Worm (Caenorhabditis elegans): Measurements from ENCODE around the gene srx-87.

Gene srx-87

DNA sequence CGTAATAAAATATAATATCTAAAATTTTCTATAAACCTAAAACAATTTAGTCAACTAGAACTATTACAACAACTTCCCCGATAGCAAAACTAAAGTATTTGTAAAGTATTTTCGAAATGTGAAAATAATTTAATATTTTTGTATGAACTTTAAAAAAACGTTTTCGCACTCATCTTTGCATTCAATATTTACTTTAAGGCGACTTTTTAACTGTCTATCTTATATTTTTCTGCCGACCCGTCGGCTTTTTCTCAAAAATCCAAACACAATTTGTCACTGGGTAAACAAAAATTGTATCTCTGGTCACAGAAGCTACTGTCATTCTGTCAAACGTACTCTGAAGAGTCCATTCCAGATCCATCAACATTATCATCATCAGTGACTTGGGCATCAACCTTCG is 40.6 kb downstream of the srx-87 start:
- TF ChIP-seq nhr-28 (tag; optimal IDR thresholded peaks at IDR 0.05) (no peak), M03D4.4 (tag; optimal IDR thresholded peaks at IDR 0.05) (no peak), ces-1 (GFP tag; optimal IDR thresholded peaks at IDR 0.05) (no peak), mls-2 (tag; optimal IDR thresholded peaks at IDR 0.05) (no peak), ceh-43 (GFP tag; optimal IDR thresholded peaks at IDR 0.05) (no peak), hlh-1 (tag; optimal IDR thresholded peaks at IDR 0.05) (no peak), flh-1 (GFP tag; optimal IDR thresholded peaks at IDR 0.05) (no peak), blmp-1 (tag; optimal IDR thresholded peaks at IDR 0.05) (no peak), elt-1 (tag; optimal IDR thresholded peaks at IDR 0.05; ENCODE audit: borderline replicate concordance, insufficient read depth) (no peak), bed-3 (GFP tag; optimal IDR thresholded peaks at IDR 0.05) (no peak), pha-4 (tag; optimal IDR thresholded peaks at IDR 0.05) (no peak), nhr-237 (tag; optimal IDR thresholded peaks at IDR 0.05) (no peak), sem-2 (GFP tag; optimal IDR thresholded peaks at IDR 0.05) (no peak), zip-8 (tag; optimal IDR thresholded peaks at IDR 0.05) (no peak)

DNA sequence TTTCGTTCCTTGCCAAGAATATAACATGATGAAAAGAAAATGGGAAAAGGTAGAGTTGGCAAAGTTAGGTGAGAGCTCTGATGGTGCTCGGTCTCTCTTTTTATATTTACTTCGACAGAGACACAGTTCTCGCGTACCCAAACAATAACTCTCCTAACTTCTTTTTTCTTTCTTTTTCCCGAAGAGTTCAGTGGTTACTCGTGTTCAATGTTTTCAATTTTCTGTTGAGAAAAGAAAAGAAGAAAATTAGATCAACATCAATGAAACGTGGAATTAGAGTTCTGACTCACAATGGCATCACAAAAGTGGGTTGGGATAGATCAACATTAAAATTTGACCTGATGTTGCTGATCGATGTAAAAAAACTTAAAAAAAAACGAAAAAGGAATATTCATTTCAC is 41.8 kb downstream of the srx-87 start, which contains the start of gene idpp-16:
Gene idpp-16, minus strand, starts transcription at position 101 of the 400 bp plus-strand sequence.
- TF ChIP-seq nhr-12 (tag; optimal IDR thresholded peaks at IDR 0.05) = no peak
- TF ChIP-seq ceh-43 (GFP tag; optimal IDR thresholded peaks at IDR 0.05) = no peak
- TF ChIP-seq lsy-2 (tag; optimal IDR thresholded peaks at IDR 0.05) = no peak
- TF ChIP-seq ham-2 (GFP tag; optimal IDR thresholded peaks at IDR 0.05) = no peak
- TF ChIP-seq elt-1 (tag; optimal IDR thresholded peaks at IDR 0.05; ENCODE audit: borderline replicate concordance, insufficient read depth) = no peak
- no peak for TF ChIP-seq unc-120 (tag; optimal IDR thresholded peaks at IDR 0.05; ENCODE audit: poor library complexity, severe bottlenecking)
- no peak for TF ChIP-seq elt-3 (tag; optimal IDR thresholded peaks at IDR 0.05)

DNA sequence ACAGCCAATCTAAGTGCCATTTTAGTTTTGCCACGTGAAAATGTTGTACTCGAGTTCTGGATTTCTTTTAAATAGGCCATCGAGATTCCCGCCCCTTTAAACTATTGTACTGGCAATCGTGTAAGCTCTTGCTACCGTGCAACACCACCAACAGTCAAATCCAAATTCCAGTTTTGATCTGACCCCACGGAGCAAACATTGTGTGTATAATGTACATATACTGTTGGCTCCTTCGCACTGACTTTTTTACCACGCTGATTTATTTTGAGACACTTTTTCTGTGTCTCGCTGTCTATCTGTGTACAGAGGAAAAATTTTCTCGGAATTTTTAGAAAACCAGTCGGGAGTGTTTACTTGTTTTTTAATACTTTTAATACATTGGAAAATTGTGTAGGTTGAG is 45.4 kb downstream of the srx-87 start, which contains the start of gene piit-1:
Gene piit-1, minus strand, starts transcription at position 101 of the 400 bp plus-strand sequence.
- TF ChIP-seq ceh-43 (GFP tag; optimal IDR thresholded peaks at IDR 0.05) (no peak), ceh-83 (GFP tag; optimal IDR thresholded peaks at IDR 0.05) (no peak), elt-1 (tag; optimal IDR thresholded peaks at IDR 0.05; ENCODE audit: borderline replicate concordance, insufficient read depth) (no peak)

DNA sequence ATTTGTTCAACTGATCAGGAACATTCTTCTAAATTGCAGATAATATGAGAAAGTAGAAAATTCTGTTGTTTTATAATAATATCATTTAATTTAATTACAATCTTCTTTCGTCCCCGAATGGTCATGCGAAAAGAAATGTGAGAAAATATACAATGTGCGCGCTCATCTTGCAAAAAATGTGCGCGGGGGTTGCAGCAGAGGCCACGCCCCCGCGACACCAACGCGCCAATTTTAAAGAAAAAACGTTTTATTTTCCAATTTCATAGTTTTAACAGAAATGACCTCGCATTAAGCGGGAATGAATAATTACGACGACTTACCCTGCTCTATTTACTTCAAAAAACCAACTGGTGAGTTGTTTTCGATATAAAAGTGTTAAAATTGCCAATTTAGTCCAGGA is 45.8 kb downstream of the srx-87 start, which contains the start of gene sas-5:
Gene sas-5, plus strand, starts transcription at position 257 of the 400 bp plus-strand sequence.
- TF ChIP-seq mls-2 (tag; optimal IDR thresholded peaks at IDR 0.05) (peak; percentile 89), drap-1 (GFP tag; optimal IDR thresholded peaks at IDR 0.05) (peak; percentile 88), nhr-12 (tag; optimal IDR thresholded peaks at IDR 0.05) (peak; percentile 37), flh-1 (GFP tag; optimal IDR thresholded peaks at IDR 0.05) (peak; percentile 75), mep-1 (tag; optimal IDR thresholded peaks at IDR 0.05) (peak; percentile 70), lin-32 (GFP tag; optimal IDR thresholded peaks at IDR 0.05) (peak; percentile 48), unc-62 (GFP tag; optimal IDR thresholded peaks at IDR 0.05) (no peak), elt-1 (tag; optimal IDR thresholded peaks at IDR 0.05; ENCODE audit: borderline replicate concordance, insufficient read depth) (peak; percentile 5), lsy-2 (tag; optimal IDR thresholded peaks at IDR 0.05) (peak; percentile 73), hlh-1 (tag; optimal IDR thresholded peaks at IDR 0.05) (peak; percentile 83), tbx-8 (GFP tag; optimal IDR thresholded peaks at IDR 0.05) (peak; percentile 80), ceh-39 (tag; optimal IDR thresholded peaks at IDR 0.05) (no peak), sem-2 (GFP tag; optimal IDR thresholded peaks at IDR 0.05) (peak; percentile 51), ceh-83 (GFP tag; optimal IDR thresholded peaks at IDR 0.05) (peak; percentile 81), sptf-1 (tag; optimal IDR thresholded peaks at IDR 0.05) (peak; percentile 94), elt-3 (tag; optimal IDR thresholded peaks at IDR 0.05) (peak; percentile 12), ces-1 (GFP tag; optimal IDR thresholded peaks at IDR 0.05) (peak; percentile 55), mab-5 (tag; optimal IDR thresholded peaks at IDR 0.05) (peak; percentile 18), blmp-1 (tag; optimal IDR thresholded peaks at IDR 0.05) (peak; percentile 45), nhr-28 (tag; optimal IDR thresholded peaks at IDR 0.05) (peak; percentile 5), lin-13 (tag; optimal IDR thresholded peaks at IDR 0.05) (peak; percentile 6), snpc-4 (tag; optimal IDR thresholded peaks at IDR 0.05) (no peak), nhr-237 (tag; optimal IDR thresholded peaks at IDR 0.05) (peak; percentile 53), unc-120 (tag; optimal IDR thresholded peaks at IDR 0.05; ENCODE audit: poor library complexity, severe bottlenecking) (peak; percentile 92), pha-4 (tag; optimal IDR thresholded peaks at IDR 0.05) (peak; percentile 37), M03D4.4 (tag; optimal IDR thresholded peaks at IDR 0.05) (peak; percentile 87), ztf-11 (tag; optimal IDR thresholded peaks at IDR 0.05) (peak; percentile 77), nhr-76 (tag; optimal IDR thresholded peaks at IDR 0.05) (peak; percentile 19), zip-8 (tag; optimal IDR thresholded peaks at IDR 0.05) (no peak), unc-39 (tag; optimal IDR thresholded peaks at IDR 0.05) (no peak), bed-3 (GFP tag; optimal IDR thresholded peaks at IDR 0.05) (peak; percentile 62), cnd-1 (tag; optimal IDR thresholded peaks at IDR 0.05) (peak; percentile 73), ceh-43 (GFP tag; optimal IDR thresholded peaks at IDR 0.05) (no peak), ham-2 (GFP tag; optimal IDR thresholded peaks at IDR 0.05) (peak; percentile 55), nhr-2 (tag; optimal IDR thresholded peaks at IDR 0.05) (no peak)
